Fruit fly (Drosophila melanogaster) whole organism, wandering third instar larva: ENCODE results near the gene Sry-beta.

Experiments used
- CG32264 ChIP-seq: fragments of 200-800 bp; sonication (Bioruptor generic); optimal IDR thresholded peaks from 2 replicates; lab custom pipeline; 2016; ENCODE audit warnings: missing biosample characterization, missing genetic modification characterization
- CG9705 ChIP-seq: fragments of 200-800 bp; sonication (Bioruptor generic); optimal IDR thresholded peaks from 2 replicates; lab custom pipeline; 2018; ENCODE audit warnings: missing biosample characterization, mild to moderate bottlenecking, missing genetic modification characterization
- CrebA ChIP-seq: fragments of 200-800 bp; sonication (Bioruptor generic); optimal IDR thresholded peaks from 2 replicates; lab custom pipeline; 2016; ENCODE audit warnings: missing biosample characterization, mild to moderate bottlenecking, missing genetic modification characterization, borderline replicate concordance
- Dfd ChIP-seq: fragments of >200 bp; optimal IDR thresholded peaks from 2 replicates; lab custom pipeline; 2017; ENCODE audit warnings: missing biosample characterization, missing genetic modification characterization
- GATAd ChIP-seq: sonication (Bioruptor generic); optimal IDR thresholded peaks from 2 replicates; lab custom pipeline; 2016; ENCODE audit warnings: missing biosample characterization, missing genetic modification characterization
- HLH106 ChIP-seq: fragments of 200-800 bp; optimal IDR thresholded peaks from 3 replicates; lab custom pipeline; 2019; ENCODE audit warnings: missing biosample characterization, mild to moderate bottlenecking, missing genetic modification characterization, moderate library complexity
- Hnf4 ChIP-seq: fragments of 200-800 bp; sonication (Bioruptor generic); optimal IDR thresholded peaks from 2 replicates; lab custom pipeline; 2016; ENCODE audit warnings: missing biosample characterization, mild to moderate bottlenecking, missing genetic modification characterization
- Hr78 ChIP-seq: fragments of >200 bp; optimal IDR thresholded peaks from 2 replicates; lab custom pipeline; 2017; ENCODE audit warnings: missing biosample characterization, missing genetic modification characterization
- Hr83 ChIP-seq: fragments of 200-300 bp; sonication (Bioruptor generic); optimal IDR thresholded peaks from 2 replicates; lab custom pipeline; 2016; ENCODE audit warnings: missing biosample characterization, mild to moderate bottlenecking, missing genetic modification characterization, moderate library complexity; ENCODE audit not compliant: poor library complexity, severe bottlenecking
- Mio ChIP-seq: sonication (Bioruptor generic); optimal IDR thresholded peaks from 2 replicates; lab custom pipeline; 2016; ENCODE audit warnings: missing biosample characterization, missing genetic modification characterization
- Myc ChIP-seq: fragments of >200 bp; optimal IDR thresholded peaks from 2 replicates; lab custom pipeline; 2017
- N ChIP-seq: fragments of >200 bp; optimal IDR thresholded peaks from 2 replicates; lab custom pipeline; 2018; ENCODE audit warnings: missing biosample characterization, missing external identifiers, missing genetic modification characterization
- OdsH ChIP-seq: fragments of 200-800 bp; sonication (Bioruptor generic); optimal IDR thresholded peaks from 2 replicates; lab custom pipeline; 2016; ENCODE audit warnings: missing biosample characterization, mild to moderate bottlenecking, missing genetic modification characterization
- Rel ChIP-seq, 2 experiments: fragments of 200-800 bp; sonication (Bioruptor generic) in 1 of 2; optimal IDR thresholded peaks; 2 replicates in 1 of 2; 3 replicates in 1 of 2; lab custom pipeline; 2016 to 2019; ENCODE audit warnings: mild to moderate bottlenecking in 2 of 2, missing biosample characterization in 2 of 2, missing genetic modification characterization in 2 of 2, moderate library complexity in 1 of 2
- Sp1 ChIP-seq: fragments of 200-800 bp; sonication (Bioruptor generic); optimal IDR thresholded peaks from 3 replicates; lab custom pipeline; 2019; ENCODE audit warnings: missing biosample characterization, mild to moderate bottlenecking, missing genetic modification characterization, moderate library complexity
- br ChIP-seq: fragments of 200-800 bp; sonication (Bioruptor generic); optimal IDR thresholded peaks from 2 replicates; lab custom pipeline; 2016; ENCODE audit warnings: missing biosample characterization, missing genetic modification characterization
- brk ChIP-seq: fragments of 200-800 bp; sonication (Bioruptor generic); optimal IDR thresholded peaks from 2 replicates; lab custom pipeline; 2016; ENCODE audit warnings: missing biosample characterization, mild to moderate bottlenecking, missing genetic modification characterization
- dmrt93B ChIP-seq: fragments of 200-800 bp; sonication (Bioruptor generic); optimal IDR thresholded peaks from 2 replicates; lab custom pipeline; 2018; ENCODE audit warnings: missing biosample characterization, mild to moderate bottlenecking, missing genetic modification characterization
- ey ChIP-seq: fragments of 200-800 bp; sonication (Bioruptor generic); optimal IDR thresholded peaks from 2 replicates; lab custom pipeline; 2016; ENCODE audit warnings: missing biosample characterization, missing genetic modification characterization
- foxo ChIP-seq, 2 experiments: fragments of 200-800 bp; sonication (Bioruptor generic); optimal IDR thresholded peaks; 2 replicates in 1 of 2; 3 replicates in 1 of 2; lab custom pipeline; 2016 to 2017; ENCODE audit warnings: missing biosample characterization in 2 of 2, missing genetic modification characterization in 2 of 2
- fru ChIP-seq: fragments of 200-800 bp; sonication (Bioruptor generic); optimal IDR thresholded peaks from 3 replicates; lab custom pipeline; 2016; ENCODE audit warnings: missing biosample characterization, mild to moderate bottlenecking, missing genetic modification characterization
- h ChIP-seq: fragments of 200-800 bp; sonication (Bioruptor generic); optimal IDR thresholded peaks from 3 replicates; lab custom pipeline; 2016; ENCODE audit warnings: missing biosample characterization, mild to moderate bottlenecking, missing genetic modification characterization
- jim ChIP-seq: fragments of 175-275, 200-325 bp; sonication (Bioruptor generic); optimal IDR thresholded peaks from 2 replicates; lab custom pipeline; 2016; ENCODE audit warnings: missing biosample characterization, mild to moderate bottlenecking, missing genetic modification characterization
- lola ChIP-seq: fragments of >200 bp; optimal IDR thresholded peaks from 2 replicates; lab custom pipeline; 2017; ENCODE audit warnings: missing biosample characterization, missing genetic modification characterization
- pan ChIP-seq: fragments of >200 bp; optimal IDR thresholded peaks from 2 replicates; lab custom pipeline; 2017
- psq ChIP-seq: fragments of 200-800 bp; sonication (Bioruptor generic); optimal IDR thresholded peaks from 3 replicates; lab custom pipeline; 2017; ENCODE audit warnings: missing biosample characterization, mild to moderate bottlenecking, missing genetic modification characterization, moderate library complexity
- rgr ChIP-seq: fragments of 200-800 bp; sonication (Bioruptor generic); optimal IDR thresholded peaks from 3 replicates; lab custom pipeline; 2016; ENCODE audit warnings: missing biosample characterization, mild to moderate bottlenecking, missing genetic modification characterization
- tai ChIP-seq: sonication (Bioruptor generic); optimal IDR thresholded peaks from 2 replicates; lab custom pipeline; 2016; ENCODE audit warnings: missing biosample characterization, missing genetic modification characterization
- usp ChIP-seq: fragments of >200 bp; optimal IDR thresholded peaks from 2 replicates; lab custom pipeline; 2017; ENCODE audit warnings: missing biosample characterization, missing genetic modification characterization

Sry-beta gene

DNA sequence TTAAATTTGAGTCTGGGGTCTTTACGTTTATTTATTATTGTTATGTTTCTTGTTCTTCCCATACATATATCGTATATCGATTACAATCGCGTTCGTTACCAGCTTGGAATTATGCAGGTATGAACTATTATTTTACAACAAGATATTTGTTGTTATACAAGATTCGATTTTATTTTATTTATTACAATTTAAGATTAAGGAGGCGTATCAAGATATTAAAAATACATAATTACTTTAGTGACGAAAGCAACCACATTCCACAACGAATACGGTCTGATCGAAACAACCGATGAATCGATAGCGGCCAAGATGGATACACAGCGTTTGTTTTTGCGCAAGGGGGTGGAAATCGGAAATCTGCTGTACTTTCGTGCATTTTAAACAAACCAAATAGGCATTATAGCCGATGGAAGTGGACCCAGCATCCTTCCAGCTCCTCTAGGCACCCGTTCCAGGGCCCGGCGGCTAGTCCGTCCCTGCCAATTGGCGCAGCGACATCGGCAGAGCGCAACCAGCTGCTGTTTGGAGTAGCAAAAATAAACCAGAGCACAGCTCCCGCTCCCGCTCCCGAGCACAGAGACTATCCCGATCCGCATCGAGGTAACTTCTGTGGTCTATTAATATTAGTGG is 41.8 kb upstream of the Sry-beta start, which contains the start of the genes CG15525 and CG11504 (continued):
- TF ChIP-seq Hnf4 (GFP tag; lab: Kevin White, UChicago) (no peak), CG32264 (GFP tag; lab: Kevin White, UChicago) (no peak), Mio (GFP tag; lab: Kevin White, UChicago) (no peak), N (no peak), psq (GFP tag; lab: Kevin White, UChicago) (no peak), Hr83 (GFP tag; lab: Kevin White, UChicago) (no peak), foxo (GFP tag; optimal IDR thresholded peaks at IDR 0.05; lab: Kevin White, UChicago) (no peak), fru (GFP tag; lab: Kevin White, UChicago) (no peak), CG9705 (GFP tag; lab: Kevin White, UChicago) (no peak), tai (GFP tag; lab: Kevin White, UChicago) (no peak)

DNA sequence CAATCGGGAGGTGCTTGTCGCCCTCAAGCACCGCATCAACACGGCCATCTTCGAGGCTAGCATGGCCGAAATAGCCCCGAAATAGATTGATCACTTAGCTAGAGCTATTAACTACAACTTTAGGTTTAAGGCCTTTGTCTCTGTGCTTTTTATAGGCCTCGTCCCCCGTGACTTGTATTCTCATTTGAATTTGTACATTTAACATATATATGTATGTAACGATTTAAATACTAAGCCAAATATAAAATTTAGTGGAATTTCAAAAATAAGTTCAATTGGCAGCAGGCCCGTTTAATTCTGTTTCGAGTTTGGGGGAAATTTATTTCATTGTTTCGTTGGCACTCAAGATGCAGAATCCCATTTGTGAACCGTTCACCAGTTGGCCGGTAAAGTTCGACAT is 40.0 kb upstream of the Sry-beta start, which contains the start of gene CG34298:
Gene CG34298 (plus strand): TSS at position 301 of the 400 bp plus-strand sequence.
- TF ChIP-seq Hnf4 (GFP tag; lab: Kevin White, UChicago): no peak
- TF ChIP-seq foxo (GFP tag; optimal IDR thresholded peaks at IDR 0.05; lab: Kevin White, UChicago): no peak
- TF ChIP-seq Hr83 (GFP tag; lab: Kevin White, UChicago): no peak
- TF ChIP-seq brk (GFP tag; lab: Kevin White, UChicago): no peak
- TF ChIP-seq br (GFP tag; lab: Kevin White, UChicago): no peak
- TF ChIP-seq psq (GFP tag; lab: Kevin White, UChicago): no peak
- no peak for TF ChIP-seq ey (GFP tag; lab: Kevin White, UChicago)
- TF ChIP-seq GATAd (GFP tag; lab: Kevin White, UChicago): no peak

dm6 chr3R:30000286-30000685 is 39.2 kb upstream of the Sry-beta start, which contains the start of gene Tace:
Tace (plus strand) TSS chr3R:30000530.
- TF ChIP-seq N (no peak), Dfd (GFP tag; lab: Kevin White, UChicago) (no peak), ey (GFP tag; lab: Kevin White, UChicago) (no peak), lola (GFP tag; lab: Kevin White, UChicago) (no peak), CG9705 (GFP tag; lab: Kevin White, UChicago) (no peak), rgr (no peak), Hr78 (no peak), brk (GFP tag; lab: Kevin White, UChicago) (no peak), CrebA (no peak)

DNA sequence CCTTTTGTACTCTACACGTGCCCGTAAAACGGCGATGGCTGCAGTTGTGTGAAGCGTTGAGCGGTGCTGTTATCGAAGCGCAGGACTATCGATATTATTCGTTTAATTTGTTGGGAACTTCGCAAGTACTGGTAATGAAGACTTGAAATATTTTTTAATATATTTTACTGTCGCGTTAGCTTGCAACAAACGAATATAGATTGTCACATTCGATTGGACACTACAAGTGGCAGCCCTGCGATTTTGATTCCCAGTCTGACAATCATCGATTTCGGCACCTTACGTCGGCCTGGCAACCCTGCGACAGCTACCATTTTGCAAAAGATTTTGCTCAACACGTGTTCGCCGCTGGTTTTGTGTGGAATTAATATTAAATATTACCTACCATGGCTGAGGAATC is 34.9 kb upstream of the Sry-beta start, which contains the start of the genes Nlp and Nph:
Gene Nlp (plus strand): TSS at position 138 of the 400 bp plus-strand sequence.
Gene Nph (minus strand): TSS at position 214 of the 400 bp plus-strand sequence.
- peak in 1 of 2 experiments; percentile 18 for TF ChIP-seq foxo (GFP tag; optimal IDR thresholded peaks at IDR 0.05; lab: Kevin White, UChicago)
- peak; percentile 25 for TF ChIP-seq psq (GFP tag; lab: Kevin White, UChicago)
- peak; percentile 37 for TF ChIP-seq Sp1 (GFP tag; lab: Kevin White, UChicago)
- TF ChIP-seq rgr: peak; percentile 50
- TF ChIP-seq ey (GFP tag; lab: Kevin White, UChicago): no peak
- no peak for TF ChIP-seq usp (GFP tag; lab: Kevin White, UChicago)
- TF ChIP-seq pan (lab: Kevin White, UChicago): no peak
- TF ChIP-seq dmrt93B (GFP tag; lab: Kevin White, UChicago): no peak
- no peak for TF ChIP-seq fru (GFP tag; lab: Kevin White, UChicago)
- TF ChIP-seq Hr83 (GFP tag; lab: Kevin White, UChicago): no peak
- no peak for TF ChIP-seq jim (GFP tag; lab: Kevin White, UChicago)
- TF ChIP-seq OdsH (GFP tag; lab: Kevin White, UChicago): peak; percentile 0
- no peak for TF ChIP-seq Mio (GFP tag; lab: Kevin White, UChicago)
- TF ChIP-seq HLH106 (tag; lab: Kevin White, UChicago): peak; percentile 29
- TF ChIP-seq Rel (GFP tag; optimal IDR thresholded peaks at IDR 0.05; lab: Kevin White, UChicago): no peak
- peak; percentile 36 for TF ChIP-seq Rel (tag; optimal IDR thresholded peaks at IDR 0.05; lab: Kevin White, UChicago)
- TF ChIP-seq h: peak; percentile 54
- peak; percentile 39 for TF ChIP-seq br (GFP tag; lab: Kevin White, UChicago)
- peak; percentile 76 for TF ChIP-seq Myc (lab: Kevin White, UChicago)
